Fruit fly (Drosophila melanogaster) whole organism, embryonic: ENCODE results near the gene Npc2a.

Experiments used
- Abd-B ChIP-seq: fragments of 200-800 bp; sonication (Bioruptor generic); optimal IDR thresholded peaks from 2 replicates; lab custom pipeline; 2018; ENCODE audit warnings: missing biosample characterization, mild to moderate bottlenecking, missing genetic modification characterization, moderate library complexity
- Asciz ChIP-seq: fragments of 200-800 bp; sonication (Bioruptor generic); optimal IDR thresholded peaks from 2 replicates; lab custom pipeline; 2017; ENCODE audit warnings: missing biosample characterization, mild to moderate bottlenecking, missing genetic modification characterization, missing genetic modification reagents
- CG10267 ChIP-seq: fragments of 200-800 bp; sonication (Bioruptor generic); optimal IDR thresholded peaks from 2 replicates; lab custom pipeline; 2018; ENCODE audit warnings: missing biosample characterization, mild to moderate bottlenecking, missing genetic modification characterization, moderate library complexity
- CG10366 ChIP-seq: fragments of 200-800 bp; sonication (Bioruptor generic); IDR thresholded peaks from 2 replicates; pipeline ENCODE4 v1.3.6; 2022; ENCODE audit warnings: missing biosample characterization, missing genetic modification characterization
- CG10462 ChIP-seq: fragments of 200-800 bp; sonication (Bioruptor generic); optimal IDR thresholded peaks from 2 replicates; lab custom pipeline; 2016; ENCODE audit warnings: missing biosample characterization, missing genetic modification characterization
- CG10543 ChIP-seq: fragments of 200-800 bp; sonication (Bioruptor generic); optimal IDR thresholded peaks from 3 replicates; lab custom pipeline; 2017; ENCODE audit warnings: missing biosample characterization, mild to moderate bottlenecking, missing genetic modification characterization, moderate library complexity
- CG11723 ChIP-seq: fragments of 200-800 bp; sonication (Bioruptor generic); optimal IDR thresholded peaks from 2 replicates; lab custom pipeline; 2017; ENCODE audit warnings: missing biosample characterization, mild to moderate bottlenecking, missing genetic modification characterization
- CG12155 ChIP-seq: fragments of 200-800 bp; sonication (Bioruptor generic); optimal IDR thresholded peaks from 3 replicates; lab custom pipeline; 2016; ENCODE audit warnings: missing biosample characterization, missing genetic modification characterization
- CG13775 ChIP-seq: fragments of 200-800 bp; sonication (Bioruptor generic); optimal IDR thresholded peaks from 3 replicates; lab custom pipeline; 2017; ENCODE audit warnings: missing biosample characterization, mild to moderate bottlenecking, missing genetic modification characterization
- CG16863 ChIP-seq: fragments of 200-800 bp; sonication (Bioruptor generic); optimal IDR thresholded peaks from 3 replicates; lab custom pipeline; 2016; ENCODE audit warnings: missing biosample characterization, missing genetic modification characterization
- CG30403 ChIP-seq: fragments of 200-800 bp; sonication (Bioruptor generic); optimal IDR thresholded peaks from 3 replicates; lab custom pipeline; 2016; ENCODE audit warnings: missing biosample characterization, missing genetic modification characterization
- CG30431 ChIP-seq: fragments of 200-800 bp; sonication (Bioruptor generic); optimal IDR thresholded peaks from 2 replicates; lab custom pipeline; 2017; ENCODE audit warnings: missing biosample characterization, missing genetic modification characterization
- CG34376 ChIP-seq: fragments of 200-800 bp; sonication (Bioruptor generic); optimal IDR thresholded peaks from 2 replicates; lab custom pipeline; 2018; ENCODE audit warnings: missing biosample characterization, mild to moderate bottlenecking, missing genetic modification characterization
- CG7745 ChIP-seq: fragments of 200-800 bp; sonication (Bioruptor generic); optimal IDR thresholded peaks from 2 replicates; lab custom pipeline; 2018; ENCODE audit warnings: missing biosample characterization, mild to moderate bottlenecking, missing genetic modification characterization, moderate library complexity
- CG7839 ChIP-seq: fragments of 200-800 bp; sonication (Bioruptor generic); optimal IDR thresholded peaks from 3 replicates; lab custom pipeline; 2018; ENCODE audit warnings: missing biosample characterization, mild to moderate bottlenecking, missing genetic modification characterization, moderate library complexity
- CG7987 ChIP-seq: fragments of 200-800 bp; sonication (Bioruptor generic); optimal IDR thresholded peaks from 2 replicates; lab custom pipeline; 2018; ENCODE audit warnings: missing biosample characterization, mild to moderate bottlenecking, missing genetic modification characterization, moderate library complexity
- CG8359 ChIP-seq: fragments of 200-800 bp; sonication (Bioruptor generic); optimal IDR thresholded peaks from 2 replicates; lab custom pipeline; 2017; ENCODE audit warnings: missing biosample characterization, mild to moderate bottlenecking, missing genetic modification characterization, borderline replicate concordance
- CG9215 ChIP-seq: fragments of 200-800 bp; sonication (Bioruptor generic); IDR thresholded peaks from 2 replicates; pipeline ENCODE4 v1.3.6; 2022; ENCODE audit warnings: missing biosample characterization, missing genetic modification characterization
- CoRest ChIP-seq: fragments of 200-800 bp; sonication (Bioruptor generic); optimal IDR thresholded peaks from 3 replicates; lab custom pipeline; 2018; ENCODE audit warnings: missing biosample characterization, mild to moderate bottlenecking, missing genetic modification characterization, moderate library complexity
- Dek ChIP-seq: fragments of 200-800 bp; sonication (Bioruptor generic); optimal IDR thresholded peaks from 3 replicates; lab custom pipeline; 2019; ENCODE audit warnings: missing biosample characterization, mild to moderate bottlenecking, missing genetic modification characterization, moderate library complexity
- Elba2 ChIP-seq: fragments of 200-800 bp; sonication (Bioruptor generic); optimal IDR thresholded peaks from 3 replicates; lab custom pipeline; 2016; ENCODE audit warnings: missing biosample characterization, missing genetic modification characterization
- Fer3 ChIP-seq: fragments of 200-800 bp; sonication (Bioruptor generic); optimal IDR thresholded peaks from 2 replicates; lab custom pipeline; 2018; ENCODE audit warnings: missing biosample characterization, mild to moderate bottlenecking, missing genetic modification characterization, moderate library complexity
- Hand ChIP-seq: fragments of 200-800 bp; sonication (Bioruptor generic); optimal IDR thresholded peaks from 2 replicates; lab custom pipeline; 2017; ENCODE audit warnings: mild to moderate bottlenecking, missing biosample characterization, missing genetic modification reagents, missing genetic modification characterization
- Nf-YC ChIP-seq: fragments of 200-800 bp; optimal IDR thresholded peaks from 3 replicates; lab custom pipeline; 2019; ENCODE audit warnings: missing biosample characterization, mild to moderate bottlenecking, missing genetic modification characterization, moderate library complexity
- Pdp1 ChIP-seq, 2 experiments: fragments of 200-800 bp; sonication (Bioruptor generic); optimal IDR thresholded peaks; 3 replicates each; lab custom pipeline; 2016; ENCODE audit warnings: missing biosample characterization in 2 of 2, missing genetic modification characterization in 2 of 2, mild to moderate bottlenecking in 1 of 2, moderate library complexity in 1 of 2
- Ptx1 ChIP-seq: fragments of 200-800 bp; sonication (Bioruptor generic); IDR thresholded peaks from 2 replicates; pipeline ENCODE4 v1.3.6; 2022; ENCODE audit warnings: missing biosample characterization, missing genetic modification characterization
- Rfx ChIP-seq: fragments of 200-800 bp; sonication (Bioruptor generic); IDR thresholded peaks from 2 replicates; pipeline ENCODE4 v1.3.6; 2022; ENCODE audit warnings: missing biosample characterization, missing genetic modification characterization
- Sox100B ChIP-seq: fragments of 200-800 bp; sonication (Bioruptor generic); optimal IDR thresholded peaks from 3 replicates; lab custom pipeline; 2018; ENCODE audit warnings: missing biosample characterization, mild to moderate bottlenecking, missing genetic modification characterization
- ab ChIP-seq: fragments of 200-800 bp; sonication (Bioruptor generic); optimal IDR thresholded peaks from 2 replicates; lab custom pipeline; 2016; ENCODE audit warnings: missing biosample characterization, missing genetic modification characterization
- ash1 ChIP-seq: fragments of 200-800 bp; sonication (Bioruptor generic); optimal IDR thresholded peaks from 2 replicates; lab custom pipeline; 2018; ENCODE audit warnings: missing biosample characterization, mild to moderate bottlenecking, missing genetic modification characterization
- bab2 ChIP-seq: fragments of 200-800 bp; sonication (Bioruptor generic); optimal IDR thresholded peaks from 2 replicates; lab custom pipeline; 2016; ENCODE audit warnings: missing biosample characterization, missing genetic modification characterization
- crc ChIP-seq: fragments of 200-800 bp; sonication (Bioruptor generic); optimal IDR thresholded peaks from 2 replicates; lab custom pipeline; 2016; ENCODE audit warnings: missing biosample characterization, missing genetic modification characterization
- crp ChIP-seq, 2 experiments: fragments of 200-800 bp; sonication (Bioruptor generic); optimal IDR thresholded peaks; 2 replicates in 1 of 2; 3 replicates in 1 of 2; lab custom pipeline; 2017; ENCODE audit warnings: missing biosample characterization in 2 of 2, missing genetic modification characterization in 2 of 2, mild to moderate bottlenecking in 1 of 2, moderate library complexity in 1 of 2
- danr ChIP-seq: fragments of 200-800 bp; sonication (Bioruptor generic); IDR thresholded peaks from 2 replicates; pipeline ENCODE4 v1.3.6; 2022; ENCODE audit warnings: missing biosample characterization, missing genetic modification characterization
- ems ChIP-seq: fragments of 200-800 bp; sonication (Bioruptor generic); optimal IDR thresholded peaks from 3 replicates; lab custom pipeline; 2016; ENCODE audit warnings: missing biosample characterization, missing genetic modification characterization
- gro ChIP-seq: fragments of 200-800 bp; sonication (Bioruptor generic); optimal IDR thresholded peaks from 2 replicates; lab custom pipeline; 2016; ENCODE audit warnings: missing biosample characterization, missing genetic modification characterization
- ham ChIP-seq: fragments of 200-800 bp; sonication (Bioruptor generic); IDR thresholded peaks from 2 replicates; pipeline ENCODE4 v1.3.6; 2022; ENCODE audit warnings: missing biosample characterization, missing genetic modification characterization
- hkb ChIP-seq, 2 experiments: fragments of 200-800 bp in 1 of 2; fragments of >200 bp in 1 of 2; sonication (Bioruptor generic) in 1 of 2; IDR thresholded peaks in 1 of 2; optimal IDR thresholded peaks in 1 of 2; 2 replicates each; pipeline versions ENCODE4 v1.3.6 to Lab custom; 2017 to 2022; ENCODE audit warnings: missing biosample characterization in 1 of 2, missing genetic modification characterization in 1 of 2
- lbe ChIP-seq: fragments of 200-800 bp; sonication (Bioruptor generic); optimal IDR thresholded peaks from 2 replicates; lab custom pipeline; 2016; ENCODE audit warnings: missing biosample characterization, mild to moderate bottlenecking, missing genetic modification characterization
- lola ChIP-seq, 3 experiments: fragments of >200 bp in 2 of 3; fragments of 200-800 bp in 1 of 3; sonication (Bioruptor generic) in 1 of 3; optimal IDR thresholded peaks; 2 replicates each; lab custom pipeline; 2017 to 2019; ENCODE audit warnings: missing biosample characterization in 3 of 3, missing genetic modification characterization in 3 of 3, mild to moderate bottlenecking in 1 of 3, moderate library complexity in 1 of 3
- pb ChIP-seq: fragments of 200-800 bp; sonication (Bioruptor generic); optimal IDR thresholded peaks from 3 replicates; lab custom pipeline; 2016; ENCODE audit warnings: missing biosample characterization, missing genetic modification characterization
- pnt ChIP-seq: fragments of 200-800 bp; sonication (Bioruptor generic); optimal IDR thresholded peaks from 3 replicates; lab custom pipeline; 2016; ENCODE audit warnings: missing biosample characterization, missing genetic modification characterization
- scrt ChIP-seq: fragments of 200-800 bp; sonication (Bioruptor generic); optimal IDR thresholded peaks from 2 replicates; lab custom pipeline; 2018; ENCODE audit warnings: missing biosample characterization, mild to moderate bottlenecking, missing genetic modification characterization, moderate library complexity
- sens-2 ChIP-seq: fragments of 200-800 bp; sonication (Bioruptor generic); IDR thresholded peaks from 2 replicates; pipeline ENCODE4 v1.3.6; 2022; ENCODE audit warnings: missing biosample characterization, missing genetic modification characterization
- slbo ChIP-seq: fragments of 200-800 bp; sonication (Bioruptor generic); IDR thresholded peaks from 2 replicates; pipeline ENCODE4 v1.3.6; 2022; ENCODE audit warnings: missing biosample characterization, missing genetic modification characterization
- trem ChIP-seq: fragments of 200-800 bp; optimal IDR thresholded peaks from 3 replicates; lab custom pipeline; 2019; ENCODE audit warnings: missing biosample characterization, mild to moderate bottlenecking, missing genetic modification characterization, moderate library complexity
- wek ChIP-seq: fragments of 200-800 bp; sonication (Bioruptor generic); optimal IDR thresholded peaks from 3 replicates; lab custom pipeline; 2018; ENCODE audit warnings: missing biosample characterization, mild to moderate bottlenecking, missing genetic modification characterization, moderate library complexity

Npc2a gene

DNA sequence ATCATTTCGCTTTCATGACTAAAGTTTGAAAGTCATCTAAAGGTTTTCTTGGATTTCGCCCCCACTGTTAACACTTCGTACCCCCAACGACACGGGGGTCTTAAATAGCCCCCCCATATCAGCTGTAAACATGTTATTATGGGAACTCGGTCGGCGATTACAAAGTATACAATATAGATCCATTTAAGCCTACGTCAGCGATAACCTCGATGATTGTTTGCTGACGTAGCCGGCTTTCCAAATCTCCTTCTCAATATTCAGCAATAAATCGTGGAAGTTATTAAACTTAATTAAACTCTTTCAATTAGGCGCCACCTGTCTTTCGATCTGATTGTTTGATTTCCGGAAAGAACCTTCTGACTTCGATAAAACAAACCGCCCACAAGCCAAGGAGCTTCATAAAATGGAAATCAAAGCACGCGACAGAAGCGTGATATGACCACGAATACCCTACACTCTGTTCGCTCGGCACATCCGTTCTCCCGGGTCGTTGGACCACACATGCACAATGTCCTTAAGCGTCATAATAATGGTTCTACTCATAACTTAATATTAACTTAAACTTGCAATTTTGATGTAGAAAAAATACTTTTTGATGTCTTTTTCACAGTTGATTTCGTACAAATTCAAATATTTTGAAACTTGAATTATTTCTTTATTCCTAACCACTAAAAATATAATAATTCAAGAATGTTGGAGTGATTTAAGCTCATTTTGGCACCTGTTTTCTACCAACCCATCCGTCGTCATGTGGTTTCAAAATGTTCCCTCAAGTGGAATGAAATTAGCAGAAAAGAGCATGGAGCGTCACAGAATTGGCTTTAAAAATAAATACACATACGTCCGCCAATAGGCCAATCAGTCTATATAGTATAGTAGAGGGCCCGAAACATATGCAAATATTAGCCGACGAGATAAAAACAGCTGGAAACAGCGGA, 1.5 kb upstream of the Npc2a start (continued):
- TF ChIP-seq ash1 (GFP tag; lab: Kevin White, UChicago) = no peak
- peak; percentile 62 for TF ChIP-seq lbe (GFP tag; lab: Kevin White, UChicago)
- TF ChIP-seq Sox100B (GFP tag; lab: Kevin White, UChicago) = peak; percentile 11
- peak; percentile 48 for TF ChIP-seq bab2 (GFP tag; lab: Kevin White, UChicago)
- peak; percentile 75 for TF ChIP-seq Rfx (GFP tag; lab: Robert Waterston, UW)
- no peak for TF ChIP-seq trem (tag; lab: Kevin White, UChicago)
- TF ChIP-seq scrt (GFP tag; lab: Kevin White, UChicago) = peak; percentile 42
- TF ChIP-seq CG10462 = no peak
- peak; percentile 25 to 58 for TF ChIP-seq Pdp1 (GFP tag; optimal IDR thresholded peaks at IDR 0.05; lab: Kevin White, UChicago)
- TF ChIP-seq Asciz = peak; percentile 39
- TF ChIP-seq crp (GFP tag; optimal IDR thresholded peaks at IDR 0.05; lab: Kevin White, UChicago) = no peak
- TF ChIP-seq CG12155 (GFP tag; lab: Kevin White, UChicago) = peak; percentile 35
- no peak for TF ChIP-seq pnt (GFP tag; lab: Kevin White, UChicago)
- TF ChIP-seq CG8359 = no peak
- TF ChIP-seq CG34376 (GFP tag; lab: Kevin White, UChicago) = peak; percentile 99
- TF ChIP-seq wek = no peak
- TF ChIP-seq Hand (GFP tag; lab: Kevin White, UChicago) = peak; percentile 42
- peak; percentile 4 for TF ChIP-seq CG10267 (tag; lab: Kevin White, UChicago)
- peak; percentile 16 for TF ChIP-seq CG16863 (GFP tag; lab: Kevin White, UChicago)
- peak; percentile 46 for TF ChIP-seq CG10543 (GFP tag; lab: Kevin White, UChicago)
- TF ChIP-seq ems (GFP tag; lab: Kevin White, UChicago) = peak; percentile 41
- TF ChIP-seq slbo (GFP tag; lab: Robert Waterston, UW) = peak; percentile 82
- peak; percentile 42 for TF ChIP-seq Dek (tag; lab: Kevin White, UChicago)
- no peak for TF ChIP-seq hkb (optimal IDR thresholded peaks at IDR 0.05; lab: Kevin White, UChicago)
- peak; percentile 70 for TF ChIP-seq hkb (GFP tag; IDR thresholded peaks at IDR 0.05; lab: Robert Waterston, UW)
- peak; percentile 35 for TF ChIP-seq Abd-B
- TF ChIP-seq CG30403 = peak; percentile 65
- TF ChIP-seq CoRest (tag; lab: Kevin White, UChicago) = peak; percentile 62
- peak; percentile 98 for TF ChIP-seq CG7987
- TF ChIP-seq ab (GFP tag; lab: Kevin White, UChicago) = no peak
- TF ChIP-seq Elba2 (GFP tag; lab: Kevin White, UChicago) = no peak
- TF ChIP-seq ham (GFP tag; lab: Robert Waterston, UW) = no peak
- peak; percentile 48 for TF ChIP-seq CG13775 (GFP tag; lab: Kevin White, UChicago)
- TF ChIP-seq sens-2 (GFP tag; lab: Robert Waterston, UW) = no peak; the same call in 1 of the 2 replicates
- TF ChIP-seq Ptx1 (GFP tag; lab: Robert Waterston, UW) = peak; percentile 59
- no peak for TF ChIP-seq lola (GFP tag; optimal IDR thresholded peaks at IDR 0.05; lab: Kevin White, UChicago)
- peak; percentile 27 for TF ChIP-seq Nf-YC (tag; lab: Kevin White, UChicago)
- TF ChIP-seq CG11723 (GFP tag; lab: Kevin White, UChicago) = no peak
- peak; percentile 13 for TF ChIP-seq CG30431
- TF ChIP-seq crc (GFP tag; lab: Kevin White, UChicago) = no peak
- peak; percentile 62 for TF ChIP-seq gro (GFP tag; lab: Kevin White, UChicago)
- TF ChIP-seq CG9215 = peak; percentile 56; the same call in 1 of the 2 replicates
- peak; percentile 35 for TF ChIP-seq CG10366 (GFP tag; lab: Robert Waterston, UW)
- peak; percentile 31; the same call in 1 of the 2 replicates for TF ChIP-seq danr (GFP tag; lab: Robert Waterston, UW)
- peak; percentile 38 for TF ChIP-seq Fer3 (tag; lab: Kevin White, UChicago)
- peak; percentile 60 for TF ChIP-seq CG7839 (tag; lab: Kevin White, UChicago)
- peak; percentile 36 for TF ChIP-seq pb (GFP tag; lab: Kevin White, UChicago)
- TF ChIP-seq CG7745 (tag; lab: Kevin White, UChicago) = no peak
